Worm (Caenorhabditis elegans) whole organism, early embryonic: ENCODE data around the gene srz-29.

ENCODE experiments used
- B0310.2 ChIP-seq: sonication (generic microtip); optimal IDR thresholded peaks from 2 replicates; lab custom pipeline; 2016; ENCODE audit warnings: mild to moderate bottlenecking, missing genetic modification characterization, missing compliant biosample characterization
- F13C5.2 ChIP-seq: sonication (generic microtip); optimal IDR thresholded peaks from 2 replicates; lab custom pipeline; 2017; ENCODE audit warnings: mild to moderate bottlenecking, missing genetic modification characterization, inconsistent platforms, missing compliant biosample characterization
- aly-1 ChIP-seq: sonication (generic microtip); optimal IDR thresholded peaks from 2 replicates; lab custom pipeline; 2016; ENCODE audit warnings: missing genetic modification characterization, missing compliant biosample characterization
- ama-1 ChIP-seq: fragments of 150-350 bp; optimal IDR thresholded peaks from 2 replicates; lab custom pipeline; 2014
- ceh-13 ChIP-seq: fragments of 200-800 bp; sonication (Bioruptor generic); optimal IDR thresholded peaks from 2 replicates; lab custom pipeline; 2018; ENCODE audit warnings: mild to moderate bottlenecking, missing genetic modification characterization, missing compliant biosample characterization
- ceh-36 ChIP-seq: sonication (generic microtip); optimal IDR thresholded peaks from 2 replicates; lab custom pipeline; 2016; ENCODE audit warnings: missing genetic modification characterization, inconsistent platforms, missing compliant biosample characterization
- ets-7 ChIP-seq: sonication (generic microtip); optimal IDR thresholded peaks from 2 replicates; lab custom pipeline; 2016; ENCODE audit warnings: missing genotype, missing genetic modification characterization, missing compliant biosample characterization
- flt-1 ChIP-seq: fragments of 200-800 bp; sonication (Bioruptor generic); IDR thresholded peaks from 2 replicates; pipeline ENCODE4 v1.3.6; 2022; ENCODE audit warnings: missing genetic modification characterization, missing compliant biosample characterization
- hmbx-1 ChIP-seq: sonication (generic microtip); optimal IDR thresholded peaks from 2 replicates; lab custom pipeline; 2016; ENCODE audit warnings: mild to moderate bottlenecking, missing genetic modification characterization, missing compliant biosample characterization
- hmg-4 ChIP-seq: fragments of 200-800 bp; sonication (Bioruptor generic); optimal IDR thresholded peaks from 2 replicates; lab custom pipeline; 2018; ENCODE audit warnings: mild to moderate bottlenecking, missing genetic modification characterization, missing compliant biosample characterization
- hnd-1 ChIP-seq: sonication (generic microtip); optimal IDR thresholded peaks from 2 replicates; lab custom pipeline; 2016; ENCODE audit warnings: missing genetic modification characterization, missing compliant biosample characterization
- pes-1 ChIP-seq: fragments of 200-800 bp; sonication (Bioruptor generic); IDR thresholded peaks from 2 replicates; pipeline ENCODE4 v1.3.6; 2022; ENCODE audit warnings: missing genetic modification reagents, missing genetic modification characterization, missing compliant biosample characterization
- scrt-1 ChIP-seq: fragments of 200-800 bp; sonication (Bioruptor generic); IDR thresholded peaks from 2 replicates; pipeline ENCODE4 v1.3.6; 2022; ENCODE audit warnings: missing genetic modification characterization, missing compliant biosample characterization
- sea-1 ChIP-seq: fragments of 200-800 bp; sonication (Bioruptor generic); conservative IDR thresholded peaks from 2 replicates; pipeline ENCODE4 v1.3.6; 2022; ENCODE audit warnings: missing genetic modification characterization, missing compliant biosample characterization
- tbx-11 ChIP-seq: fragments of 200-800 bp; sonication (Bioruptor generic); IDR thresholded peaks from 2 replicates; pipeline ENCODE4 v1.3.6; 2022; ENCODE audit warnings: missing genetic modification characterization, missing compliant biosample characterization
- tbx-37 ChIP-seq: fragments of 200-800 bp; sonication (Bioruptor generic); conservative IDR thresholded peaks from 2 replicates; pipeline ENCODE4 v1.3.6; 2022; ENCODE audit warnings: missing genetic modification reagents, missing genetic modification characterization, missing compliant biosample characterization
- tra-4 ChIP-seq: sonication (generic microtip); optimal IDR thresholded peaks from 2 replicates; lab custom pipeline; 2017; ENCODE audit warnings: missing genetic modification characterization, missing compliant biosample characterization

Gene srz-29

ce11 chrIV:13686965-13687425, 41.3 kb upstream of the srz-29 start, which contains the start of gene nyn-1:
Gene nyn-1, minus strand, starts transcription at chrIV:13687015.
- TF ChIP-seq tbx-37 (no peak), scrt-1 (GFP tag; lab: Robert Waterston, UW) (no peak)

ce11 chrIV:13684827-13685226, 39.1 kb upstream of the srz-29 start:
- no peak for TF ChIP-seq ets-7 (tag; lab: Kevin White, UChicago)
- TF ChIP-seq B0310.2 (tag; lab: Kevin White, UChicago) = no peak
- no peak for TF ChIP-seq scrt-1 (GFP tag; lab: Robert Waterston, UW)
- TF ChIP-seq hmbx-1 (tag; lab: Kevin White, UChicago) = no peak
- no peak for TF ChIP-seq hnd-1 (tag; lab: Kevin White, UChicago)
- TF ChIP-seq flt-1 = no peak

- TF ChIP-seq tbx-37 = no peak
- no peak for TF ChIP-seq hmg-4
- no peak for TF ChIP-seq hmbx-1 (tag; lab: Kevin White, UChicago)
- TF ChIP-seq flt-1 = no peak
- TF ChIP-seq tbx-11 (GFP tag; lab: Robert Waterston, UW) = no peak
- no peak for TF ChIP-seq scrt-1 (GFP tag; lab: Robert Waterston, UW)
- TF ChIP-seq ceh-36 (tag; lab: Kevin White, UChicago) = no peak
Observed at ce11 chrIV:13682733-13683132, 37.0 kb upstream of the srz-29 start.

- TF ChIP-seq flt-1 = no peak
- no peak for TF ChIP-seq B0310.2 (tag; lab: Kevin White, UChicago)
- TF ChIP-seq aly-1 (tag; lab: Kevin White, UChicago) = no peak
- TF ChIP-seq ama-1 = no peak
- TF ChIP-seq tbx-11 (GFP tag; lab: Robert Waterston, UW) = no peak
- TF ChIP-seq scrt-1 (GFP tag; lab: Robert Waterston, UW) = no peak
- TF ChIP-seq ets-7 (tag; lab: Kevin White, UChicago) = no peak
- TF ChIP-seq ceh-36 (tag; lab: Kevin White, UChicago) = no peak
- no peak for TF ChIP-seq sea-1
Observed at ce11 chrIV:13679495-13679894, 33.8 kb upstream of the srz-29 start.

- TF ChIP-seq tra-4 (no peak), tbx-37 (no peak), hmbx-1 (tag; lab: Kevin White, UChicago) (no peak), sea-1 (no peak), B0310.2 (tag; lab: Kevin White, UChicago) (no peak), ama-1 (no peak), pes-1 (GFP tag; lab: Robert Waterston, UW) (no peak), tbx-11 (GFP tag; lab: Robert Waterston, UW) (no peak), scrt-1 (GFP tag; lab: Robert Waterston, UW) (no peak), ceh-36 (tag; lab: Kevin White, UChicago) (no peak)
Observed at ce11 chrIV:13678649-13679048, 32.9 kb upstream of the srz-29 start, which contains the start of gene srlf-26. Gene srlf-26, plus strand, starts transcription at chrIV:13678949.

- TF ChIP-seq F13C5.2 = no peak
- no peak for TF ChIP-seq sea-1
- no peak for TF ChIP-seq ets-7 (tag; lab: Kevin White, UChicago)
- no peak for TF ChIP-seq tbx-11 (GFP tag; lab: Robert Waterston, UW)
- TF ChIP-seq hmbx-1 (tag; lab: Kevin White, UChicago) = no peak
- TF ChIP-seq B0310.2 (tag; lab: Kevin White, UChicago) = no peak
- TF ChIP-seq ceh-13 (GFP tag; lab: Kevin White, UChicago) = no peak
- no peak for TF ChIP-seq hmg-4
- TF ChIP-seq ama-1 = no peak
- no peak for TF ChIP-seq ceh-36 (tag; lab: Kevin White, UChicago)
- TF ChIP-seq tra-4 = no peak
- TF ChIP-seq pes-1 (GFP tag; lab: Robert Waterston, UW) = no peak
- no peak for TF ChIP-seq tbx-37
- no peak for TF ChIP-seq hnd-1 (tag; lab: Kevin White, UChicago)
- TF ChIP-seq flt-1 = no peak
- no peak for TF ChIP-seq scrt-1 (GFP tag; lab: Robert Waterston, UW)
- no peak for TF ChIP-seq aly-1 (tag; lab: Kevin White, UChicago)
Observed at ce11 chrIV:13673504-13673903, 27.8 kb upstream of the srz-29 start, which contains the start of gene oac-48. Gene oac-48, plus strand, starts transcription at chrIV:13673804.

ce11 chrIV:13667975-13668374, 22.3 kb upstream of the srz-29 start:
- TF ChIP-seq pes-1 (GFP tag; lab: Robert Waterston, UW) = peak; percentile 55; the same call in 1 of the 2 replicates

ce11 chrIV:13666849-13667430, 21.2 kb upstream of the srz-29 start, which contains the start of gene fbxa-215:
Gene fbxa-215, minus strand, starts transcription at chrIV:13666909.
- TF ChIP-seq tra-4 = no peak
- TF ChIP-seq hnd-1 (tag; lab: Kevin White, UChicago) = no peak
- no peak for TF ChIP-seq ama-1
- TF ChIP-seq ceh-13 (GFP tag; lab: Kevin White, UChicago) = no peak

- no peak for TF ChIP-seq tbx-37
- no peak for TF ChIP-seq F13C5.2
- no peak for TF ChIP-seq scrt-1 (GFP tag; lab: Robert Waterston, UW)
- TF ChIP-seq tbx-11 (GFP tag; lab: Robert Waterston, UW) = no peak
- no peak for TF ChIP-seq pes-1 (GFP tag; lab: Robert Waterston, UW)
- TF ChIP-seq ama-1 = no peak
- TF ChIP-seq ceh-13 (GFP tag; lab: Kevin White, UChicago) = no peak
- no peak for TF ChIP-seq hmg-4
- TF ChIP-seq ceh-36 (tag; lab: Kevin White, UChicago) = no peak
- no peak for TF ChIP-seq aly-1 (tag; lab: Kevin White, UChicago)
- no peak for TF ChIP-seq sea-1
- no peak for TF ChIP-seq B0310.2 (tag; lab: Kevin White, UChicago)
- no peak for TF ChIP-seq hmbx-1 (tag; lab: Kevin White, UChicago)
- TF ChIP-seq ets-7 (tag; lab: Kevin White, UChicago) = no peak
- TF ChIP-seq tra-4 = no peak
- TF ChIP-seq hnd-1 (tag; lab: Kevin White, UChicago) = no peak
- no peak for TF ChIP-seq flt-1
Observed at ce11 chrIV:13665073-13665472, 19.4 kb upstream of the srz-29 start.
